Worm (Caenorhabditis elegans) whole organism, late embryonic: Measurements from ENCODE around the gene F18E3.10.

Experiments
- C08G9.2 ChIP-seq: sonication (generic microtip); optimal IDR thresholded peaks from 2 replicates; lab custom pipeline; 2016; ENCODE audit warnings: mild to moderate bottlenecking, missing genetic modification characterization, moderate library complexity, missing compliant biosample characterization
- F13H6.1 ChIP-seq: sonication (generic microtip); optimal IDR thresholded peaks from 2 replicates; lab custom pipeline; 2016; ENCODE audit warnings: missing genetic modification characterization, missing compliant biosample characterization
- K02D7.2 ChIP-seq: sonication (generic microtip); optimal IDR thresholded peaks from 2 replicates; lab custom pipeline; 2017; ENCODE audit warnings: mild to moderate bottlenecking, missing genetic modification characterization, missing compliant biosample characterization
- K09A11.1 ChIP-seq: sonication (generic microtip); optimal IDR thresholded peaks from 2 replicates; lab custom pipeline; 2017; ENCODE audit warnings: antibody characterized with exemption, mild to moderate bottlenecking, missing genetic modification characterization, missing compliant biosample characterization; ENCODE audit not compliant: insufficient read depth
- T23F11.4 ChIP-seq: fragments of 200-800 bp; sonication (Bioruptor generic); optimal IDR thresholded peaks from 2 replicates; lab custom pipeline; 2018; ENCODE audit warnings: mild to moderate bottlenecking, missing genetic modification characterization, missing compliant biosample characterization
- ama-1 ChIP-seq: fragments of 150-350 bp; optimal IDR thresholded peaks from 2 replicates; lab custom pipeline; 2014
- ceh-18 ChIP-seq: sonication (generic microtip); optimal IDR thresholded peaks from 2 replicates; lab custom pipeline; 2016; ENCODE audit warnings: missing genetic modification characterization, missing compliant biosample characterization
- ceh-19 ChIP-seq: fragments of 200-800 bp; sonication (Bioruptor generic); optimal IDR thresholded peaks from 2 replicates; lab custom pipeline; 2018; ENCODE audit warnings: mild to moderate bottlenecking, missing genetic modification characterization, missing compliant biosample characterization
- ceh-2 ChIP-seq: sonication (generic microtip); optimal IDR thresholded peaks from 2 replicates; lab custom pipeline; 2016; ENCODE audit warnings: missing genotype, missing genetic modification characterization, missing compliant biosample characterization
- ceh-30 ChIP-seq: fragments of 150-350 bp; optimal IDR thresholded peaks from 2 replicates; lab custom pipeline; 2014; ENCODE audit warnings: missing biosample characterization, missing genetic modification characterization
- ceh-31 ChIP-seq: sonication (generic microtip); optimal IDR thresholded peaks from 2 replicates; lab custom pipeline; 2016; ENCODE audit warnings: missing genetic modification characterization, missing compliant biosample characterization
- ceh-34 ChIP-seq: sonication (generic microtip); optimal IDR thresholded peaks from 2 replicates; lab custom pipeline; 2016; ENCODE audit warnings: mild to moderate bottlenecking, missing genetic modification characterization, missing compliant biosample characterization
- ceh-45 ChIP-seq: fragments of 200-800 bp; sonication (Bioruptor generic); IDR thresholded peaks from 2 replicates; pipeline ENCODE4 v1.3.6; 2022; ENCODE audit warnings: missing genetic modification reagents, missing genetic modification characterization, missing compliant biosample characterization
- ceh-9 ChIP-seq: sonication (generic microtip); optimal IDR thresholded peaks from 2 replicates; lab custom pipeline; 2016; ENCODE audit warnings: mild to moderate bottlenecking, missing genetic modification characterization, inconsistent platforms, missing compliant biosample characterization
- dmd-4 ChIP-seq: sonication (generic microtip); optimal IDR thresholded peaks from 2 replicates; lab custom pipeline; 2016; ENCODE audit warnings: borderline replicate concordance, missing genetic modification characterization, missing compliant biosample characterization
- dve-1 ChIP-seq: sonication (generic microtip); optimal IDR thresholded peaks from 2 replicates; lab custom pipeline; 2017; ENCODE audit warnings: antibody characterized with exemption, mild to moderate bottlenecking, missing genetic modification characterization, missing compliant biosample characterization
- elt-2 ChIP-seq: sonication (generic microtip); optimal IDR thresholded peaks from 2 replicates; lab custom pipeline; 2016; ENCODE audit warnings: missing genetic modification reagents, missing genetic modification characterization, missing compliant biosample characterization
- elt-4 ChIP-seq: sonication (generic microtip); optimal IDR thresholded peaks from 2 replicates; lab custom pipeline; 2016; ENCODE audit warnings: missing genetic modification characterization, missing compliant biosample characterization
- ets-4 ChIP-seq: sonication (generic microtip); optimal IDR thresholded peaks from 2 replicates; lab custom pipeline; 2016; ENCODE audit warnings: missing genetic modification characterization, missing compliant biosample characterization
- eyg-1 ChIP-seq: sonication (generic microtip); optimal IDR thresholded peaks from 2 replicates; lab custom pipeline; 2016; ENCODE audit warnings: missing genotype, missing genetic modification characterization, missing compliant biosample characterization
- fax-1 ChIP-seq: sonication (generic microtip); optimal IDR thresholded peaks from 2 replicates; lab custom pipeline; 2016; ENCODE audit warnings: missing genotype, missing genetic modification characterization, missing compliant biosample characterization
- fkh-10 ChIP-seq: fragments of 150-350 bp; optimal IDR thresholded peaks from 2 replicates; lab custom pipeline; 2014; ENCODE audit warnings: missing biosample characterization, missing genetic modification reagents, missing genetic modification characterization
- fkh-6 ChIP-seq: sonication (generic microtip); optimal IDR thresholded peaks from 2 replicates; lab custom pipeline; 2016; ENCODE audit warnings: missing genetic modification characterization, missing compliant biosample characterization
- hlh-30 ChIP-seq: sonication (generic microtip); optimal IDR thresholded peaks from 2 replicates; lab custom pipeline; 2017; ENCODE audit warnings: antibody characterized with exemption, missing genetic modification characterization, missing compliant biosample characterization; ENCODE audit not compliant: insufficient read depth
- hlh-6 ChIP-seq: sonication (generic microtip); optimal IDR thresholded peaks from 2 replicates; lab custom pipeline; 2016; ENCODE audit warnings: missing genotype, missing genetic modification characterization, missing compliant biosample characterization
- hlh-8 ChIP-seq: sonication (generic microtip); optimal IDR thresholded peaks from 2 replicates; lab custom pipeline; 2016; ENCODE audit warnings: missing genotype, missing genetic modification characterization, missing compliant biosample characterization
- lim-6 ChIP-seq: sonication (generic microtip); optimal IDR thresholded peaks from 2 replicates; lab custom pipeline; 2016; ENCODE audit warnings: missing genetic modification characterization, missing compliant biosample characterization
- madf-2 ChIP-seq: sonication (generic microtip); optimal IDR thresholded peaks from 2 replicates; lab custom pipeline; 2017; ENCODE audit warnings: missing genetic modification characterization, missing compliant biosample characterization
- mec-3 ChIP-seq: sonication (generic microtip); optimal IDR thresholded peaks from 2 replicates; lab custom pipeline; 2016; ENCODE audit warnings: borderline replicate concordance, missing genetic modification characterization, missing compliant biosample characterization
- nhr-11 ChIP-seq: fragments of 150-350 bp; optimal IDR thresholded peaks from 2 replicates; lab custom pipeline; 2014; ENCODE audit warnings: missing biosample characterization, missing genetic modification characterization
- pag-3 ChIP-seq: sonication (generic microtip); optimal IDR thresholded peaks from 2 replicates; lab custom pipeline; 2016; ENCODE audit warnings: missing compliant biosample characterization, missing genetic modification characterization, borderline replicate concordance
- pax-1 ChIP-seq: fragments of 150-350 bp; optimal IDR thresholded peaks from 2 replicates; lab custom pipeline; 2014; ENCODE audit warnings: missing biosample characterization, missing genetic modification characterization
- pqm-1 ChIP-seq: sonication (generic microtip); optimal IDR thresholded peaks from 2 replicates; lab custom pipeline; 2016; ENCODE audit warnings: missing genetic modification characterization, missing compliant biosample characterization
- ref-2 ChIP-seq: sonication (generic microtip); optimal IDR thresholded peaks from 2 replicates; lab custom pipeline; 2016; ENCODE audit warnings: missing genetic modification characterization, missing compliant biosample characterization
- rnt-1 ChIP-seq: sonication (generic microtip); optimal IDR thresholded peaks from 2 replicates; lab custom pipeline; 2016; ENCODE audit warnings: missing genetic modification characterization, missing compliant biosample characterization
- sdc-2 ChIP-seq: sonication (generic microtip); optimal IDR thresholded peaks from 2 replicates; lab custom pipeline; 2016; ENCODE audit warnings: missing genotype, missing genetic modification characterization, missing compliant biosample characterization
- tbx-7 ChIP-seq: sonication (generic microtip); optimal IDR thresholded peaks from 2 replicates; lab custom pipeline; 2016; ENCODE audit warnings: missing genotype, missing genetic modification characterization, missing compliant biosample characterization
- unc-42 ChIP-seq: sonication (generic microtip); optimal IDR thresholded peaks from 2 replicates; lab custom pipeline; 2016; ENCODE audit warnings: missing genotype, missing genetic modification characterization, missing compliant biosample characterization
- unc-86 ChIP-seq: sonication (generic microtip); optimal IDR thresholded peaks from 2 replicates; lab custom pipeline; 2016; ENCODE audit warnings: missing genetic modification characterization, missing compliant biosample characterization

F18E3.10 gene

ce11 chrV:7464696-7465095 lies 40.5 kb upstream of the F18E3.10 start, which contains the start of gene srh-89:
srh-89 (minus strand) TSS chrV:7464796.
- TF ChIP-seq ref-2 (tag; lab: Kevin White, UChicago) (no peak), hlh-8 (tag; lab: Kevin White, UChicago) (no peak), sdc-2 (tag; lab: Kevin White, UChicago) (no peak), eyg-1 (tag; lab: Kevin White, UChicago) (no peak), madf-2 (tag; lab: Kevin White, UChicago) (no peak)

ce11 chrV:7460898-7461297 lies 36.7 kb upstream of the F18E3.10 start, which contains the start of gene srh-92:
srh-92 (minus strand) TSS chrV:7460998.
- TF ChIP-seq ceh-30 (tag; lab: Kevin White, UChicago) (no peak), K02D7.2 (tag; lab: Kevin White, UChicago) (no peak), rnt-1 (tag; lab: Kevin White, UChicago) (no peak), ceh-45 (GFP tag; lab: Robert Waterston, UW) (no peak), pag-3 (tag; lab: Kevin White, UChicago) (no peak), mec-3 (no peak), F13H6.1 (no peak), ama-1 (lab: Kevin White, UChicago) (no peak), nhr-11 (tag; lab: Kevin White, UChicago) (no peak), sdc-2 (tag; lab: Kevin White, UChicago) (no peak), pqm-1 (tag; lab: Kevin White, UChicago) (no peak)

DNA sequence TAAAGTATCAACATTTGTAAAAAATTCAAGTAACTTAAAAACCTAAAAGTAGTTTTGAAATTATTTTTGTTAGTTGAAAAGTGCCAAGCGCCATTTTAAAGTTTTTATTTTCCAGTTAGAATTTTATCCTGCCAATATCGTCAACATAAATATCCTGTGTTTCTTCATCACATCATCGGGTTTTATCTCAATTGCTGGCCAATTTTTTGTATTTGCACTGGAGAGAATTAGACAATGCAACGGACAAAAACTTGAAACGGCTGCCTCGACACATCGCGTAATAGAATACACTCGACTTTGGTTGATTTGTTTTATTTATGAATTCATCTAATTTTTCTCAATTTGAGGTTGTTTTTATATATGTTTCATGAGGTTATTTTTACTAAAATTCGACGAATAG lies 30.8 kb upstream of the F18E3.10 start, which contains the start of gene F25E5.2:
F25E5.2 (plus strand) TSS at position 301 of the 400 bp plus-strand sequence.
- no peak for TF ChIP-seq hlh-30
- TF ChIP-seq elt-2 (tag; lab: Kevin White, UChicago), result no peak
- TF ChIP-seq fax-1 (tag; lab: Kevin White, UChicago), result no peak
- TF ChIP-seq nhr-11 (tag; lab: Kevin White, UChicago), result no peak
- no peak for TF ChIP-seq lim-6 (tag; lab: Kevin White, UChicago)
- TF ChIP-seq C08G9.2, result no peak
- TF ChIP-seq ceh-31 (tag; lab: Kevin White, UChicago), result no peak
- no peak for TF ChIP-seq tbx-7 (tag; lab: Kevin White, UChicago)
- TF ChIP-seq ceh-34, result no peak
- TF ChIP-seq ceh-45 (GFP tag; lab: Robert Waterston, UW), result no peak
- TF ChIP-seq ref-2 (tag; lab: Kevin White, UChicago), result no peak

- TF ChIP-seq elt-4 (tag; lab: Kevin White, UChicago) (no peak), unc-86 (tag; lab: Kevin White, UChicago) (no peak), lim-6 (tag; lab: Kevin White, UChicago) (no peak), unc-42 (tag; lab: Kevin White, UChicago) (no peak), pqm-1 (tag; lab: Kevin White, UChicago) (no peak)
Measured at ce11 chrV:7454236-7454635, 30.0 kb upstream of the F18E3.10 start, which contains the start of gene try-8. try-8 (minus strand) TSS chrV:7454336.

- TF ChIP-seq ceh-18 (tag; lab: Kevin White, UChicago), result no peak
- TF ChIP-seq ama-1 (lab: Kevin White, UChicago), result no peak
- TF ChIP-seq fkh-6, result no peak
- TF ChIP-seq pax-1 (tag; lab: Kevin White, UChicago), result no peak
- TF ChIP-seq T23F11.4, result no peak
- TF ChIP-seq dmd-4 (tag; lab: Kevin White, UChicago), result no peak
- TF ChIP-seq ceh-19 (GFP tag; lab: Kevin White, UChicago), result no peak
Measured at ce11 chrV:7451421-7451820, 27.2 kb upstream of the F18E3.10 start, which contains the start of gene try-11. try-11 (plus strand) TSS chrV:7451721.

DNA sequence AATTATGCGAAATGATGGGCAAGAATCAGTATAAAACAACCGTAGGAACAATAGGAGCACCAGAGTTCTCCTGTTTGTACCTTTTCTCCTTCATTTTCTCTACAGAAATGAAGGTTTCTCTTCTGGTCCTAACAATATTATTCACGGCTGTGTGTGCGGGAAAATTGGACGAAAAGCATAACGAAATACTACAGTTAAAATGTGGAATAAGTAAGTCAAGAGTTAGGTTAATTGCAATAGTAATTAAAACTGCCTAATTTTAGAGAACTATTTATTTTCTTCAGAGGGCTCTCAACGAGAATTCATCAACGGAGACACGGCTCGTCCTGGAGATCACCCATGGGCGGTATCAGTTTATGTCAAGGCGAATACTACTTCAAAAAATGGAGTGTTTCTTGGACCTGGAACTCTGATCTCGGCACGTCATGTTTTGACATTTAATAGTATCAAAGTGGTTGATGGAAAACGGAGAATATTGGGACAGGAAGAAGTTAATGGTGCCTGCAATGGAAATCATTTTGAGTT lies 25.1 kb upstream of the F18E3.10 start, which contains the start of gene try-12:
try-12 (plus strand) TSS at position 51 of the 525 bp plus-strand sequence.
- TF ChIP-seq hlh-6 (tag; lab: Kevin White, UChicago) (no peak), K09A11.1 (tag; lab: Kevin White, UChicago) (no peak), ama-1 (lab: Kevin White, UChicago) (no peak), ets-4 (tag; lab: Kevin White, UChicago) (no peak), pax-1 (tag; lab: Kevin White, UChicago) (no peak), dve-1 (tag; lab: Kevin White, UChicago) (no peak), F13H6.1 (no peak), fkh-10 (GFP tag; lab: Kevin White, UChicago) (no peak), hlh-30 (no peak), hlh-8 (tag; lab: Kevin White, UChicago) (no peak), ceh-9 (tag; lab: Kevin White, UChicago) (no peak), ceh-2 (no peak)
- TF ChIP-seq, all 69 proteins: peak for 0
